Fruit fly (Drosophila melanogaster): ENCODE results near the gene Mp.

The Mp gene

dm6 chr3L:6963792-6964487 is 34.7 kb upstream of the Mp start (continued):
- TF ChIP-seq H2.0 (GFP tag; IDR thresholded peaks at IDR 0.05) (peak; percentile 67), CG18011 (GFP tag; optimal IDR thresholded peaks at IDR 0.05) (peak; percentile 60), Pdp1 (GFP tag; optimal IDR thresholded peaks at IDR 0.05) (peak; percentile 74 to 75), ap (GFP tag; IDR thresholded peaks at IDR 0.05) (peak; percentile 65), CG10267 (tag; optimal IDR thresholded peaks at IDR 0.05) (peak; percentile 75), dpn (GFP tag; optimal IDR thresholded peaks at IDR 0.05) (peak; percentile 82 to 83), Ada2b (GFP tag; IDR thresholded peaks at IDR 0.05) (peak; percentile 74), jumu (GFP tag; optimal IDR thresholded peaks at IDR 0.05) (peak; percentile 75), aop (GFP tag; IDR thresholded peaks at IDR 0.05) (0 out of 2 replicates have a peak, but pooled peaks have one; percentile 2), cato (GFP tag; optimal IDR thresholded peaks at IDR 0.05; ENCODE audit: borderline replicate concordance) (peak; percentile 66), danr (GFP tag; IDR thresholded peaks at IDR 0.05) (peak; percentile 35; the same call in 1 of the 2 replicates), CG5953 (GFP tag; IDR thresholded peaks at IDR 0.05) (peak; percentile 35; the same call in 1 of the 2 replicates), zfh1 (GFP tag; IDR thresholded peaks at IDR 0.05) (peak; percentile 78), CG13123 (GFP tag; optimal IDR thresholded peaks at IDR 0.05) (peak; percentile 69), MTF-1 (GFP tag; optimal IDR thresholded peaks at IDR 0.05; ENCODE audit: borderline replicate concordance) (peak; percentile 61), tx (GFP tag; optimal IDR thresholded peaks at IDR 0.05) (peak; percentile 78), mam (GFP tag; optimal IDR thresholded peaks at IDR 0.05) (peak; percentile 79), Hey (tag; optimal IDR thresholded peaks at IDR 0.05) (no peak), sug (tag; optimal IDR thresholded peaks at IDR 0.05) (no peak), lmd (GFP tag; IDR thresholded peaks at IDR 0.05) (peak; percentile 81), CG16813 (GFP tag; IDR thresholded peaks at IDR 0.05; ENCODE audit: partially characterized antibody) (no peak), BtbVII (GFP tag; optimal IDR thresholded peaks at IDR 0.05) (peak; percentile 73), gsb-n (tag; optimal IDR thresholded peaks at IDR 0.05) (peak; percentile 84), Bteb2 (GFP tag; optimal IDR thresholded peaks at IDR 0.05) (peak; percentile 75), CG18599 (GFP tag; optimal IDR thresholded peaks at IDR 0.05) (peak; percentile 87), CG31388 (GFP tag; optimal IDR thresholded peaks at IDR 0.05) (peak; percentile 13), PHDP (tag; optimal IDR thresholded peaks at IDR 0.05) (peak; percentile 86), CG4707 (GFP tag; optimal IDR thresholded peaks at IDR 0.05) (peak; percentile 56), CG6765 (GFP tag; optimal IDR thresholded peaks at IDR 0.05) (peak; percentile 54), Nf-YA (GFP tag; IDR thresholded peaks at IDR 0.05) (peak; percentile 38; the same call in 1 of the 2 replicates), dmrt11E (tag; optimal IDR thresholded peaks at IDR 0.05) (peak; percentile 85), onecut (GFP tag; IDR thresholded peaks at IDR 0.05) (peak; percentile 53), vnd (GFP tag; IDR thresholded peaks at IDR 0.05; ENCODE audit: partially characterized antibody) (no peak), CG13424 (tag; optimal IDR thresholded peaks at IDR 0.05) (peak; percentile 83), CG1233 (GFP tag; optimal IDR thresholded peaks at IDR 0.05) (peak; percentile 72), Hmx (GFP tag; optimal IDR thresholded peaks at IDR 0.05) (peak; percentile 43), CG31441 (GFP tag; IDR thresholded peaks at IDR 0.05) (peak; percentile 81), prd (optimal IDR thresholded peaks at IDR 0.05) (no peak), prd (GFP tag; IDR thresholded peaks at IDR 0.05) (peak; percentile 79), zf30C (GFP tag; optimal IDR thresholded peaks at IDR 0.05) (peak; percentile 90), CG1647 (GFP tag; optimal IDR thresholded peaks at IDR 0.05) (peak; percentile 65), NC2α (GFP tag; optimal IDR thresholded peaks at IDR 0.05) (peak; percentile 73), CG15011 (GFP tag; optimal IDR thresholded peaks at IDR 0.05) (peak; percentile 40), fru (optimal IDR thresholded peaks at IDR 0.05) (no peak), mld (GFP tag; IDR thresholded peaks at IDR 0.05; ENCODE audit: partially characterized antibody) (no peak), jing (GFP tag; optimal IDR thresholded peaks at IDR 0.05) (peak; percentile 75), Side (GFP tag; optimal IDR thresholded peaks at IDR 0.05) (peak; percentile 79), CrebB (tag; optimal IDR thresholded peaks at IDR 0.05) (peak; percentile 56), Dad (GFP tag; optimal IDR thresholded peaks at IDR 0.05) (peak; percentile 22), eve (GFP tag; optimal IDR thresholded peaks at IDR 0.05) (no peak)
